Worm (Caenorhabditis elegans): ENCODE results near the gene F57H12.5.

The F57H12.5 gene

DNA sequence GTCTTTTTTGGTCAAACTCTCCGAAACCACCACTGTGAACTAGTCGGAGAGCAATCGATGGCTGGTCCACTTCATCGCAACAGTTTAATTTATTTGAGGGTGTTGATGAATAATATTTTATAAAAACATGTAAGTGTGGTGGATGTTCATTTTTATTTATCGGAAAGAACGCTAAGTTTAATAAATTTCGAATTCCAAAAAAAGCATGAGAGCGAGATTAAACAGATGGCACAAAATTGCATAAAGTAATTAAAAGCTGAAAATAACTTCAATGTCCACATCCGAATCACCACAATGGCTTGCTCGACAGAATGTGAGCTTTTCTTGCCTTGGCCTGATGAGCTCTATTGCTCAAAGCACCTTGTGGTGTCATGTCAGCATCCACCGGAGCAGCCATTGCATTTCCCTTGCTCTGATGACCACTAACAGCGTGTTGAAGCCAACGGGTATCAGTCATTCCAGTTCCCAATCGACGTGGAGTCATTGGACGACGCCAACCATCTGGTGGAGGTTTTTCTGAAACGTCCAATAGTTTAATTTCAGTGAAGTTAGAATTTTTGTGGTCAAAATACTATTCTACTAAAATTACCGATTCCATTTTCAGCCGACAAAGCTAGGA, 16.7 kb downstream of the F57H12.5 start (continued):
- TF ChIP-seq pbrm-1 (GFP tag; IDR thresholded peaks at IDR 0.05) (peak; percentile 16; the same call in 1 of the 2 replicates), xnd-1 (tag; optimal IDR thresholded peaks at IDR 0.05) (peak; percentile 16), athp-1 (tag; optimal IDR thresholded peaks at IDR 0.05) (peak; percentile 16), attf-6 (GFP tag; IDR thresholded peaks at IDR 0.05) (peak; percentile 60; the same call in 1 of the 2 replicates), cebp-1 (GFP tag; IDR thresholded peaks at IDR 0.05) (no peak), cebp-1 (tag; optimal IDR thresholded peaks at IDR 0.05) (peak; percentile 50), cebp-2 (GFP tag; IDR thresholded peaks at IDR 0.05) (0 out of 2 replicates have a peak, but pooled peaks have one; percentile 6), somi-1 (GFP tag; optimal IDR thresholded peaks at IDR 0.05) (no peak), mxl-1 (tag; optimal IDR thresholded peaks at IDR 0.05) (no peak), mel-28 (tag; optimal IDR thresholded peaks at IDR 0.05; ENCODE audit: borderline replicate concordance) (no peak), atf-7 (tag; optimal IDR thresholded peaks at IDR 0.05) (peak; percentile 7), hsf-1 (GFP tag; IDR thresholded peaks at IDR 0.05) (peak; percentile 9), F57C9.4 (tag; optimal IDR thresholded peaks at IDR 0.05) (no peak), lin-54 (GFP tag; optimal IDR thresholded peaks at IDR 0.05) (peak; percentile 24), tlf-1 (GFP tag; optimal IDR thresholded peaks at IDR 0.05) (peak; percentile 49), lir-1 (GFP tag; conservative IDR thresholded peaks at IDR 0.05) (no peak), aptf-2 (GFP tag; conservative IDR thresholded peaks at IDR 0.05) (0 out of 2 replicates have a peak, but pooled peaks have one; percentile 24), ceh-58 (GFP tag; IDR thresholded peaks at IDR 0.05) (no peak), T26A5.8 (tag; optimal IDR thresholded peaks at IDR 0.05) (peak; percentile 37), ztf-26 (tag; optimal IDR thresholded peaks at IDR 0.05) (peak; percentile 23), nfyb-1 (GFP tag; IDR thresholded peaks at IDR 0.05) (no peak), repo-1 (tag; optimal IDR thresholded peaks at IDR 0.05) (peak; percentile 73)

DNA sequence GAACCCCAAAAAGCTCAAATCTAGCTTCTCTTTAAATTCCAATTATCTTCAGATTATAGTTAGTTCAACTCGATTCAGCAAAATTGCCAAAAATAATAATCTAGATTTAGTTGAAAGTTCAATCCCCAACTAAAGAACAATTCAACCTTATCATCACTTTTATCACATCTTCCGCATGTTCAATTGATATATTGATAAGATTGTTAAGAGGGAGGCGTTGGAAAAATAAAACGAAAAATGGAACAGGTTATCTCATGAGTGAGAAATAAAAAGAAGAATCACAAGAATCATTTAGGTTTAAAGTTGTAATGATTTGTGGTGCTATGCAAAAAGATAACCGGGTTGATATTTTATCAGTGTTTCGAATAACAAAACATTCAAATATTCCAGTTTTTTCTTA, 18.6 kb downstream of the F57H12.5 start:
- TF ChIP-seq Y56A3A.18 (GFP tag; IDR thresholded peaks at IDR 0.05), result no peak
- TF ChIP-seq D2030.7 (GFP tag; IDR thresholded peaks at IDR 0.05), result no peak
- TF ChIP-seq ekl-4 (GFP tag; IDR thresholded peaks at IDR 0.05), result no peak
- no peak for TF ChIP-seq B0035.1 (tag; optimal IDR thresholded peaks at IDR 0.05)
- no peak for TF ChIP-seq nhr-27 (tag; optimal IDR thresholded peaks at IDR 0.05)
- no peak for TF ChIP-seq egl-18 (GFP tag; IDR thresholded peaks at IDR 0.05)
- TF ChIP-seq F10E7.11 (tag; optimal IDR thresholded peaks at IDR 0.05), result no peak
- no peak for TF ChIP-seq Y53F4B.3 (GFP tag; IDR thresholded peaks at IDR 0.05)
- no peak for TF ChIP-seq lsl-1 (GFP tag; optimal IDR thresholded peaks at IDR 0.05)
- no peak for TF ChIP-seq F55B11.4 (tag; optimal IDR thresholded peaks at IDR 0.05; ENCODE audit: borderline replicate concordance, insufficient read depth)
- no peak for TF ChIP-seq xnd-1 (tag; optimal IDR thresholded peaks at IDR 0.05)
- TF ChIP-seq ceh-91 (GFP tag; IDR thresholded peaks at IDR 0.05), result no peak

- TF ChIP-seq sea-2 (GFP tag; IDR thresholded peaks at IDR 0.05), result no peak
- TF ChIP-seq tlf-1 (GFP tag; optimal IDR thresholded peaks at IDR 0.05), result no peak
- TF ChIP-seq mes-4 (tag; optimal IDR thresholded peaks at IDR 0.05), result no peak
- no peak for TF ChIP-seq bed-2 (GFP tag; IDR thresholded peaks at IDR 0.05)
- TF ChIP-seq pbrm-1 (GFP tag; IDR thresholded peaks at IDR 0.05), result no peak
- no peak for TF ChIP-seq snpc-1.1 (tag; optimal IDR thresholded peaks at IDR 0.05; ENCODE audit: insufficient read depth)
- no peak for TF ChIP-seq mcd-1 (GFP tag; IDR thresholded peaks at IDR 0.05)
- no peak for TF ChIP-seq gei-17 (GFP tag; optimal IDR thresholded peaks at IDR 0.05)
- no peak for TF ChIP-seq ceh-91 (GFP tag; IDR thresholded peaks at IDR 0.05)
- no peak for TF ChIP-seq ceh-79 (tag; optimal IDR thresholded peaks at IDR 0.05)
- TF ChIP-seq rcor-1 (GFP tag; IDR thresholded peaks at IDR 0.05), result no peak
- no peak for TF ChIP-seq dox-1 (GFP tag; IDR thresholded peaks at IDR 0.05)
- no peak for TF ChIP-seq zim-3 (tag; optimal IDR thresholded peaks at IDR 0.05)
- TF ChIP-seq ceh-40 (GFP tag; IDR thresholded peaks at IDR 0.05), result no peak
- no peak for TF ChIP-seq tbp1 (GFP tag; optimal IDR thresholded peaks at IDR 0.05)
- no peak for TF ChIP-seq attf-6 (GFP tag; IDR thresholded peaks at IDR 0.05)
- TF ChIP-seq ztf-25 (GFP tag; IDR thresholded peaks at IDR 0.05), result no peak
Measured at ce11 chrIV:7987083-7987482, 20.0 kb downstream of the F57H12.5 start, which contains the start of gene mec-17. Gene mec-17 (minus strand): TSS chrIV:7987183.
